Worm (Caenorhabditis elegans) whole organism, early embryonic: ENCODE results near the gene ife-3.

Experiments
- B0310.2 ChIP-seq: sonication (generic microtip); optimal IDR thresholded peaks from 2 replicates; lab custom pipeline; 2016; ENCODE audit warnings: mild to moderate bottlenecking, missing genetic modification characterization, missing compliant biosample characterization
- F13C5.2 ChIP-seq: sonication (generic microtip); optimal IDR thresholded peaks from 2 replicates; lab custom pipeline; 2017; ENCODE audit warnings: mild to moderate bottlenecking, missing genetic modification characterization, inconsistent platforms, missing compliant biosample characterization
- aly-1 ChIP-seq: sonication (generic microtip); optimal IDR thresholded peaks from 2 replicates; lab custom pipeline; 2016; ENCODE audit warnings: missing genetic modification characterization, missing compliant biosample characterization
- ama-1 ChIP-seq: fragments of 150-350 bp; optimal IDR thresholded peaks from 2 replicates; lab custom pipeline; 2014
- ceh-13 ChIP-seq: fragments of 200-800 bp; sonication (Bioruptor generic); optimal IDR thresholded peaks from 2 replicates; lab custom pipeline; 2018; ENCODE audit warnings: mild to moderate bottlenecking, missing genetic modification characterization, missing compliant biosample characterization
- ceh-36 ChIP-seq: sonication (generic microtip); optimal IDR thresholded peaks from 2 replicates; lab custom pipeline; 2016; ENCODE audit warnings: missing genetic modification characterization, inconsistent platforms, missing compliant biosample characterization
- ets-7 ChIP-seq: sonication (generic microtip); optimal IDR thresholded peaks from 2 replicates; lab custom pipeline; 2016; ENCODE audit warnings: missing genotype, missing genetic modification characterization, missing compliant biosample characterization
- flt-1 ChIP-seq: fragments of 200-800 bp; sonication (Bioruptor generic); IDR thresholded peaks from 2 replicates; pipeline ENCODE4 v1.3.6; 2022; ENCODE audit warnings: missing genetic modification characterization, missing compliant biosample characterization
- hmbx-1 ChIP-seq: sonication (generic microtip); optimal IDR thresholded peaks from 2 replicates; lab custom pipeline; 2016; ENCODE audit warnings: mild to moderate bottlenecking, missing genetic modification characterization, missing compliant biosample characterization
- hmg-4 ChIP-seq: fragments of 200-800 bp; sonication (Bioruptor generic); optimal IDR thresholded peaks from 2 replicates; lab custom pipeline; 2018; ENCODE audit warnings: mild to moderate bottlenecking, missing genetic modification characterization, missing compliant biosample characterization
- hnd-1 ChIP-seq: sonication (generic microtip); optimal IDR thresholded peaks from 2 replicates; lab custom pipeline; 2016; ENCODE audit warnings: missing genetic modification characterization, missing compliant biosample characterization
- pes-1 ChIP-seq: fragments of 200-800 bp; sonication (Bioruptor generic); IDR thresholded peaks from 2 replicates; pipeline ENCODE4 v1.3.6; 2022; ENCODE audit warnings: missing genetic modification reagents, missing genetic modification characterization, missing compliant biosample characterization
- scrt-1 ChIP-seq: fragments of 200-800 bp; sonication (Bioruptor generic); IDR thresholded peaks from 2 replicates; pipeline ENCODE4 v1.3.6; 2022; ENCODE audit warnings: missing genetic modification characterization, missing compliant biosample characterization
- sea-1 ChIP-seq: fragments of 200-800 bp; sonication (Bioruptor generic); conservative IDR thresholded peaks from 2 replicates; pipeline ENCODE4 v1.3.6; 2022; ENCODE audit warnings: missing genetic modification characterization, missing compliant biosample characterization
- tbx-11 ChIP-seq: fragments of 200-800 bp; sonication (Bioruptor generic); IDR thresholded peaks from 2 replicates; pipeline ENCODE4 v1.3.6; 2022; ENCODE audit warnings: missing genetic modification characterization, missing compliant biosample characterization
- tra-4 ChIP-seq: sonication (generic microtip); optimal IDR thresholded peaks from 2 replicates; lab custom pipeline; 2017; ENCODE audit warnings: missing genetic modification characterization, missing compliant biosample characterization

Gene ife-3

ce11 chrV:16067-16845 is 8.6 kb upstream of the ife-3 start:
- no peak for TF ChIP-seq ceh-13
- TF ChIP-seq ama-1, result no peak
- TF ChIP-seq hnd-1 (tag; lab: Kevin White, UChicago), result no peak
- peak; percentile 62 for TF ChIP-seq ceh-36 (tag; lab: Kevin White, UChicago)

- TF ChIP-seq aly-1 (tag; lab: Kevin White, UChicago) (no peak), hmbx-1 (tag; lab: Kevin White, UChicago) (no peak), ceh-13 (no peak), hnd-1 (tag; lab: Kevin White, UChicago) (no peak), sea-1 (GFP tag; lab: Robert Waterston, UW) (no peak), flt-1 (GFP tag; lab: Robert Waterston, UW) (no peak), scrt-1 (GFP tag; lab: Robert Waterston, UW) (no peak), ama-1 (no peak), B0310.2 (tag; lab: Kevin White, UChicago) (no peak)
These were observed 4.1 kb upstream of the ife-3 start for ce11 chrV:11708-12107.

ce11 chrV:11158-11557 is 3.5 kb upstream of the ife-3 start:
- TF ChIP-seq hmbx-1 (tag; lab: Kevin White, UChicago) (no peak), ceh-36 (tag; lab: Kevin White, UChicago) (no peak), tbx-11 (GFP tag; lab: Robert Waterston, UW) (no peak), hmg-4 (GFP tag; lab: Kevin White, UChicago) (no peak), pes-1 (no peak), sea-1 (GFP tag; lab: Robert Waterston, UW) (no peak), flt-1 (GFP tag; lab: Robert Waterston, UW) (no peak)

DNA sequence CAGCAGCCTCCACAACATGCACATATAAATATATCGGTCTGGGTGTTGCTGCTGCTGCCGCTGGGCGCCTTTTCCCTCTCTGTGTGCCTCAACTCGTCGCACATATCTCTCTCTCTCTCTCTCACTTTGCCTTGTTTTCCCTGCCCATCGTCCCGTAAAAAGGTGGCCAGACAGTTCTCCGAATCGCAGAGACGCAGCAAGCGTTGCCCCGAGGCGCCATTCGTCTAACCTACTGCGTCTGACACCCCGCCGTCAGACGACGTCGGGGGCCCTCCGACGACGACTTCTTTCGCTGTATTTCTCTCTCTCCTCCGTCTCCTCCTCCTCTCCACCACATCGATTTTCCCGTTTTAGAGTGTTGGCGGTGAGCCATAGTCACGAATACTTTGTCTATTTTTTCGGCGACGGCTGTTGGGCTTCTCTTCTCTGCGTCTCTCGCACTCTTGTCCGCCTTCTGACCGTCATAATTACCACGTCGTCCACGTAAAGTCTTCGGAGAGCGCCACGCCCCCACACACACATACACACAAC is 1.2 kb upstream of the ife-3 start, which contains the start of gene B0348.10:
Gene B0348.10 (minus strand): TSS at position 24 of the 531 bp plus-strand sequence.
- TF ChIP-seq hmg-4 (GFP tag; lab: Kevin White, UChicago) (peak; percentile 62), F13C5.2 (peak; percentile 50), ets-7 (tag; lab: Kevin White, UChicago) (peak; percentile 38), aly-1 (tag; lab: Kevin White, UChicago) (peak; percentile 28), tra-4 (tag; lab: Kevin White, UChicago) (no peak), hnd-1 (tag; lab: Kevin White, UChicago) (no peak)

DNA sequence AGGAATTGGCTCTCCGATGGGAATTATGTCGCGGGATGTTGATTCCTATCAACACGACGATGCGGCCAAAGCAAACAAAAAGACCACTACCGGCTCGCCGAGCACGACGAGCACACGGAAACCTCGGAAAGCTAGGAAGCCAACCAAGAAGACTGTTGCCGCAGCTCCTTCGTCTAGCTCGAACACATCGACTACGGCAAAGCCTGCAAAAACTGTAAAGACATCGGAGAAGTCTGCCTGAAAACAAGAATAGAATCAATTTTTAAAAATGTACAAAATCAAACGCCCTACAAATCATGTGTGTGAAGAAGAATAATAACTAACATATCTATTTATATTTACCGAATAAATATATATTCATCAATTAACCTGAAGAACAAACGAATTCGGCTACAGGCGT is 1.4 kb downstream of the ife-3 start:
- no peak for TF ChIP-seq hnd-1 (tag; lab: Kevin White, UChicago)

- no peak for TF ChIP-seq hmbx-1 (tag; lab: Kevin White, UChicago)
- no peak for TF ChIP-seq tbx-11 (GFP tag; lab: Robert Waterston, UW)
- no peak for TF ChIP-seq F13C5.2
- TF ChIP-seq ama-1, result no peak
- no peak for TF ChIP-seq hnd-1 (tag; lab: Kevin White, UChicago)
- TF ChIP-seq sea-1 (GFP tag; lab: Robert Waterston, UW), result no peak
- TF ChIP-seq flt-1 (GFP tag; lab: Robert Waterston, UW), result no peak
- TF ChIP-seq tra-4 (tag; lab: Kevin White, UChicago), result no peak
- TF ChIP-seq pes-1, result no peak
- no peak for TF ChIP-seq ceh-36 (tag; lab: Kevin White, UChicago)
- TF ChIP-seq scrt-1 (GFP tag; lab: Robert Waterston, UW), result no peak
- no peak for TF ChIP-seq aly-1 (tag; lab: Kevin White, UChicago)
These were observed 6.3 kb downstream of the ife-3 start, which contains the start of gene idpp-2 for ce11 chrV:1335-1734. Gene idpp-2, plus strand, starts transcription at chrV:1635.
